Worm (Caenorhabditis elegans) whole organism, early embryonic: ENCODE results near the gene emb-30.

Experiments used
- B0310.2 ChIP-seq: sonication (generic microtip); optimal IDR thresholded peaks from 2 replicates; lab custom pipeline; 2016; ENCODE audit warnings: mild to moderate bottlenecking, missing genetic modification characterization, missing compliant biosample characterization
- F13C5.2 ChIP-seq: sonication (generic microtip); optimal IDR thresholded peaks from 2 replicates; lab custom pipeline; 2017; ENCODE audit warnings: mild to moderate bottlenecking, missing genetic modification characterization, inconsistent platforms, missing compliant biosample characterization
- aly-1 ChIP-seq: sonication (generic microtip); optimal IDR thresholded peaks from 2 replicates; lab custom pipeline; 2016; ENCODE audit warnings: missing genetic modification characterization, missing compliant biosample characterization
- ama-1 ChIP-seq: fragments of 150-350 bp; optimal IDR thresholded peaks from 2 replicates; lab custom pipeline; 2014
- ceh-13 ChIP-seq: fragments of 200-800 bp; sonication (Bioruptor generic); optimal IDR thresholded peaks from 2 replicates; lab custom pipeline; 2018; ENCODE audit warnings: mild to moderate bottlenecking, missing genetic modification characterization, missing compliant biosample characterization
- ceh-36 ChIP-seq: sonication (generic microtip); optimal IDR thresholded peaks from 2 replicates; lab custom pipeline; 2016; ENCODE audit warnings: missing genetic modification characterization, inconsistent platforms, missing compliant biosample characterization
- ets-7 ChIP-seq: sonication (generic microtip); optimal IDR thresholded peaks from 2 replicates; lab custom pipeline; 2016; ENCODE audit warnings: missing genotype, missing genetic modification characterization, missing compliant biosample characterization
- flt-1 ChIP-seq: fragments of 200-800 bp; sonication (Bioruptor generic); IDR thresholded peaks from 2 replicates; pipeline ENCODE4 v1.3.6; 2022; ENCODE audit warnings: missing genetic modification characterization, missing compliant biosample characterization
- hmbx-1 ChIP-seq: sonication (generic microtip); optimal IDR thresholded peaks from 2 replicates; lab custom pipeline; 2016; ENCODE audit warnings: mild to moderate bottlenecking, missing genetic modification characterization, missing compliant biosample characterization
- hmg-4 ChIP-seq: fragments of 200-800 bp; sonication (Bioruptor generic); optimal IDR thresholded peaks from 2 replicates; lab custom pipeline; 2018; ENCODE audit warnings: mild to moderate bottlenecking, missing genetic modification characterization, missing compliant biosample characterization
- hnd-1 ChIP-seq: sonication (generic microtip); optimal IDR thresholded peaks from 2 replicates; lab custom pipeline; 2016; ENCODE audit warnings: missing genetic modification characterization, missing compliant biosample characterization
- pes-1 ChIP-seq: fragments of 200-800 bp; sonication (Bioruptor generic); IDR thresholded peaks from 2 replicates; pipeline ENCODE4 v1.3.6; 2022; ENCODE audit warnings: missing genetic modification reagents, missing genetic modification characterization, missing compliant biosample characterization
- scrt-1 ChIP-seq: fragments of 200-800 bp; sonication (Bioruptor generic); IDR thresholded peaks from 2 replicates; pipeline ENCODE4 v1.3.6; 2022; ENCODE audit warnings: missing genetic modification characterization, missing compliant biosample characterization
- sea-1 ChIP-seq: fragments of 200-800 bp; sonication (Bioruptor generic); conservative IDR thresholded peaks from 2 replicates; pipeline ENCODE4 v1.3.6; 2022; ENCODE audit warnings: missing genetic modification characterization, missing compliant biosample characterization
- tbx-11 ChIP-seq: fragments of 200-800 bp; sonication (Bioruptor generic); IDR thresholded peaks from 2 replicates; pipeline ENCODE4 v1.3.6; 2022; ENCODE audit warnings: missing genetic modification characterization, missing compliant biosample characterization
- tbx-37 ChIP-seq: fragments of 200-800 bp; sonication (Bioruptor generic); conservative IDR thresholded peaks from 2 replicates; pipeline ENCODE4 v1.3.6; 2022; ENCODE audit warnings: missing genetic modification reagents, missing genetic modification characterization, missing compliant biosample characterization
- tra-4 ChIP-seq: sonication (generic microtip); optimal IDR thresholded peaks from 2 replicates; lab custom pipeline; 2017; ENCODE audit warnings: missing genetic modification characterization, missing compliant biosample characterization

The emb-30 gene

ce11 chrIII:9462785-9463467 lies 21.7 kb upstream of the emb-30 start:
- TF ChIP-seq B0310.2 (tag; lab: Kevin White, UChicago) (no peak), flt-1 (GFP tag; lab: Robert Waterston, UW) (no peak), pes-1 (GFP tag; lab: Robert Waterston, UW) (no peak), tra-4 (tag; lab: Kevin White, UChicago) (no peak), hmg-4 (GFP tag; lab: Kevin White, UChicago) (no peak), ama-1 (lab: Kevin White, UChicago) (peak; percentile 91), ceh-36 (no peak), tbx-11 (GFP tag; lab: Robert Waterston, UW) (no peak), hnd-1 (tag; lab: Kevin White, UChicago) (no peak), hmbx-1 (tag; lab: Kevin White, UChicago) (no peak), scrt-1 (GFP tag; lab: Robert Waterston, UW) (0 out of 2 replicates have a peak, but pooled peaks have one; percentile 46), tbx-37 (GFP tag; lab: Robert Waterston, UW) (no peak), ceh-13 (no peak), ets-7 (tag; lab: Kevin White, UChicago) (no peak), F13C5.2 (tag; lab: Kevin White, UChicago) (no peak)

ce11 chrIII:9461894-9462784 lies 20.9 kb upstream of the emb-30 start:
- no peak for TF ChIP-seq hnd-1 (tag; lab: Kevin White, UChicago)
- no peak for TF ChIP-seq ama-1 (lab: Kevin White, UChicago)
- TF ChIP-seq tbx-37 (GFP tag; lab: Robert Waterston, UW), result no peak
- TF ChIP-seq flt-1 (GFP tag; lab: Robert Waterston, UW), result no peak
- TF ChIP-seq aly-1 (tag; lab: Kevin White, UChicago), result no peak
- TF ChIP-seq ets-7 (tag; lab: Kevin White, UChicago), result no peak
- no peak for TF ChIP-seq sea-1 (GFP tag; lab: Robert Waterston, UW)
- TF ChIP-seq ceh-36, result no peak
- no peak for TF ChIP-seq tbx-11 (GFP tag; lab: Robert Waterston, UW)
- no peak for TF ChIP-seq tra-4 (tag; lab: Kevin White, UChicago)
- no peak for TF ChIP-seq scrt-1 (GFP tag; lab: Robert Waterston, UW)
- no peak for TF ChIP-seq B0310.2 (tag; lab: Kevin White, UChicago)
- TF ChIP-seq ceh-13, result no peak

- TF ChIP-seq pes-1 (GFP tag; lab: Robert Waterston, UW) (no peak), ama-1 (lab: Kevin White, UChicago) (no peak), ets-7 (tag; lab: Kevin White, UChicago) (no peak), B0310.2 (tag; lab: Kevin White, UChicago) (no peak), ceh-36 (no peak), tbx-37 (GFP tag; lab: Robert Waterston, UW) (no peak), flt-1 (GFP tag; lab: Robert Waterston, UW) (no peak), tbx-11 (GFP tag; lab: Robert Waterston, UW) (no peak)
Measured at ce11 chrIII:9457192-9458103, 16.2 kb upstream of the emb-30 start.

- TF ChIP-seq F13C5.2 (tag; lab: Kevin White, UChicago), result peak; percentile 5
- no peak for TF ChIP-seq hmbx-1 (tag; lab: Kevin White, UChicago)
- TF ChIP-seq ceh-13, result no peak
- TF ChIP-seq hnd-1 (tag; lab: Kevin White, UChicago), result no peak
- no peak for TF ChIP-seq aly-1 (tag; lab: Kevin White, UChicago)
- TF ChIP-seq hmg-4 (GFP tag; lab: Kevin White, UChicago), result peak; percentile 43
- TF ChIP-seq tbx-37 (GFP tag; lab: Robert Waterston, UW), result no peak
- no peak for TF ChIP-seq ama-1 (lab: Kevin White, UChicago)
- no peak for TF ChIP-seq scrt-1 (GFP tag; lab: Robert Waterston, UW)
Measured at ce11 chrIII:9455980-9456658, 14.9 kb upstream of the emb-30 start, which contains the start of the genes rheb-1 and spk-1. rheb-1 (minus strand) TSS chrIII:9456030. spk-1 (plus strand) TSS chrIII:9456608.

ce11 chrIII:9454730-9455129 lies 13.5 kb upstream of the emb-30 start:
- no peak for TF ChIP-seq ama-1 (lab: Kevin White, UChicago)
- TF ChIP-seq scrt-1 (GFP tag; lab: Robert Waterston, UW), result no peak
- TF ChIP-seq tbx-37 (GFP tag; lab: Robert Waterston, UW), result no peak
- TF ChIP-seq tbx-11 (GFP tag; lab: Robert Waterston, UW), result no peak
- no peak for TF ChIP-seq hmbx-1 (tag; lab: Kevin White, UChicago)
- no peak for TF ChIP-seq tra-4 (tag; lab: Kevin White, UChicago)
- no peak for TF ChIP-seq flt-1 (GFP tag; lab: Robert Waterston, UW)
- no peak for TF ChIP-seq aly-1 (tag; lab: Kevin White, UChicago)
- TF ChIP-seq ceh-36, result no peak
- TF ChIP-seq hmg-4 (GFP tag; lab: Kevin White, UChicago), result no peak
- TF ChIP-seq hnd-1 (tag; lab: Kevin White, UChicago), result no peak
- no peak for TF ChIP-seq pes-1 (GFP tag; lab: Robert Waterston, UW)
- no peak for TF ChIP-seq F13C5.2 (tag; lab: Kevin White, UChicago)
- TF ChIP-seq B0310.2 (tag; lab: Kevin White, UChicago), result no peak
- no peak for TF ChIP-seq ets-7 (tag; lab: Kevin White, UChicago)
- no peak for TF ChIP-seq sea-1 (GFP tag; lab: Robert Waterston, UW)
- no peak for TF ChIP-seq ceh-13
